Fruit fly (Drosophila melanogaster) whole organism, adult: ENCODE results near the gene kek3.

Experiments
- CG12768 ChIP-seq: fragments of 200-800 bp; sonication (Bioruptor generic); optimal IDR thresholded peaks from 2 replicates; lab custom pipeline; 2017; ENCODE audit warnings: missing biosample characterization, missing genetic modification characterization, mild to moderate bottlenecking, moderate library complexity, missing genetic modification reagents
- cnc ChIP-seq, 2 experiments: fragments of >200 bp; optimal IDR thresholded peaks; 2 replicates each; lab custom pipeline; 2017
- kay ChIP-seq: fragments of 200-800 bp; sonication (Bioruptor generic); peaks from one replicate; lab custom pipeline; 2016; ENCODE audit warnings: missing biosample characterization, missing genetic modification characterization, borderline replicate concordance

dm6 chr2L:15616251-15616650 lies 63.7 kb downstream of the kek3 start, which contains the start of gene CG15253:
- TF ChIP-seq kay (GFP tag; lab: Kevin White, UChicago): no peak
- TF ChIP-seq CG12768 (GFP tag; lab: Kevin White, UChicago): no peak
- no peak for TF ChIP-seq cnc (optimal IDR thresholded peaks at IDR 0.05; lab: Kevin White, UChicago)
